Worm (Caenorhabditis elegans) whole organism, L2 larva: ENCODE results near the gene R02D5.10.

ENCODE experiments used
- C34F6.9 ChIP-seq: fragments of 150-350 bp; optimal IDR thresholded peaks from 2 replicates; lab custom pipeline; 2014; ENCODE audit warnings: missing biosample characterization, missing genetic modification characterization
- R02D3.7 ChIP-seq: fragments of 150-350 bp; optimal IDR thresholded peaks from 2 replicates; lab custom pipeline; 2014; ENCODE audit warnings: missing biosample characterization, missing genetic modification characterization
- Y55F3AM.14 ChIP-seq: fragments of 200-800 bp; sonication (Bioruptor generic); optimal IDR thresholded peaks from 2 replicates; lab custom pipeline; 2018; ENCODE audit warnings: mild to moderate bottlenecking, missing genetic modification characterization, missing compliant biosample characterization
- ZK546.5 ChIP-seq: sonication (generic microtip); optimal IDR thresholded peaks from 2 replicates; lab custom pipeline; 2017; ENCODE audit warnings: missing biosample characterization, missing genetic modification characterization
- alr-1 ChIP-seq: fragments of 150-350 bp; optimal IDR thresholded peaks from 2 replicates; lab custom pipeline; 2014; ENCODE audit warnings: missing biosample characterization, missing genetic modification characterization
- aly-2 ChIP-seq: fragments of 150-350 bp; optimal IDR thresholded peaks from 2 replicates; lab custom pipeline; 2014; ENCODE audit warnings: missing biosample characterization, missing genetic modification characterization
- ama-1 ChIP-seq: fragments of 150-350 bp; optimal IDR thresholded peaks from 2 replicates; lab custom pipeline; 2018; ENCODE audit warnings: inconsistent platforms
- blmp-1 ChIP-seq: sonication (generic microtip); optimal IDR thresholded peaks from 2 replicates; lab custom pipeline; 2017; ENCODE audit warnings: missing genetic modification characterization, mild to moderate bottlenecking, missing compliant biosample characterization, antibody characterized with exemption, moderate library complexity; ENCODE audit not compliant: insufficient read depth
- ceh-16 ChIP-seq: fragments of 150-350 bp; optimal IDR thresholded peaks from 2 replicates; lab custom pipeline; 2014; ENCODE audit warnings: missing biosample characterization, missing genetic modification characterization
- ceh-82 ChIP-seq: fragments of 150-350 bp; optimal IDR thresholded peaks from 2 replicates; lab custom pipeline; 2014; ENCODE audit warnings: missing biosample characterization, missing genetic modification characterization
- crh-2 ChIP-seq: sonication (generic microtip); optimal IDR thresholded peaks from 2 replicates; lab custom pipeline; 2017; ENCODE audit warnings: missing biosample characterization, missing genetic modification characterization
- dmd-4 ChIP-seq: sonication (generic microtip); optimal IDR thresholded peaks from 2 replicates; lab custom pipeline; 2017; ENCODE audit warnings: missing biosample characterization, missing genetic modification characterization
- egl-27 ChIP-seq: sonication (generic microtip); optimal IDR thresholded peaks from 3 replicates; lab custom pipeline; 2017; ENCODE audit warnings: missing biosample characterization, missing genetic modification reagents, missing genetic modification characterization
- elt-1 ChIP-seq: fragments of 150-350 bp; optimal IDR thresholded peaks from 2 replicates; lab custom pipeline; 2014; ENCODE audit warnings: missing biosample characterization, missing genetic modification characterization
- elt-3 ChIP-seq: sonication (generic microtip); optimal IDR thresholded peaks from 2 replicates; lab custom pipeline; 2017; ENCODE audit warnings: missing biosample characterization, missing genetic modification characterization
- gmeb-1 ChIP-seq: fragments of 150-350 bp; optimal IDR thresholded peaks from 2 replicates; lab custom pipeline; 2014; ENCODE audit warnings: missing biosample characterization, missing genetic modification characterization
- lin-11 ChIP-seq: fragments of 150-350 bp; sonication (generic microtip); optimal IDR thresholded peaks from 2 replicates; lab custom pipeline; 2014; ENCODE audit warnings: missing biosample characterization, missing genetic modification characterization, inconsistent platforms, mixed read lengths
- lin-13 ChIP-seq: fragments of 150-350 bp; optimal IDR thresholded peaks from 2 replicates; lab custom pipeline; 2014; ENCODE audit warnings: missing biosample characterization, missing genetic modification reagents, missing genetic modification characterization
- lsy-2 ChIP-seq, 2 experiments: fragments of 150-350 bp in 1 of 2; sonication (generic microtip) in 1 of 2; optimal IDR thresholded peaks; 2 replicates each; lab custom pipeline; 2014 to 2017; ENCODE audit warnings: missing biosample characterization in 2 of 2, missing genetic modification characterization in 2 of 2
- mab-5 ChIP-seq: fragments of 150-350 bp; optimal IDR thresholded peaks from 2 replicates; lab custom pipeline; 2014; ENCODE audit warnings: missing biosample characterization, missing genetic modification characterization
- mbf-1 ChIP-seq: sonication (generic microtip); optimal IDR thresholded peaks from 2 replicates; lab custom pipeline; 2017; ENCODE audit warnings: missing biosample characterization, missing genetic modification characterization
- mdl-1 ChIP-seq, 2 experiments: fragments of 150-350 bp in 1 of 2; sonication (generic microtip) in 1 of 2; optimal IDR thresholded peaks; 2 replicates each; lab custom pipeline; 2017; ENCODE audit warnings: missing biosample characterization in 2 of 2, missing genetic modification characterization in 2 of 2
- nhr-10 ChIP-seq: sonication (generic microtip); optimal IDR thresholded peaks from 2 replicates; lab custom pipeline; 2017; ENCODE audit warnings: missing biosample characterization, missing genetic modification characterization
- nhr-11 ChIP-seq: fragments of 150-350 bp; optimal IDR thresholded peaks from 2 replicates; lab custom pipeline; 2014; ENCODE audit warnings: missing biosample characterization, missing genetic modification characterization
- nhr-12 ChIP-seq: fragments of 150-350 bp; optimal IDR thresholded peaks from 2 replicates; lab custom pipeline; 2014; ENCODE audit warnings: missing biosample characterization, missing genetic modification characterization
- nhr-129 ChIP-seq: fragments of 150-350 bp; optimal IDR thresholded peaks from 2 replicates; lab custom pipeline; 2014; ENCODE audit warnings: missing biosample characterization, missing genetic modification characterization
- nhr-21 ChIP-seq: fragments of 150-350 bp; optimal IDR thresholded peaks from 2 replicates; lab custom pipeline; 2014; ENCODE audit warnings: missing biosample characterization, missing genetic modification characterization
- nhr-23 ChIP-seq: fragments of 150-350 bp; optimal IDR thresholded peaks from 2 replicates; lab custom pipeline; 2014; ENCODE audit warnings: missing biosample characterization, missing genetic modification reagents, missing genetic modification characterization
- nhr-237 ChIP-seq: fragments of 150-350 bp; optimal IDR thresholded peaks from 2 replicates; lab custom pipeline; 2014; ENCODE audit warnings: missing biosample characterization, missing genetic modification characterization
- nhr-25 ChIP-seq: fragments of 150-350 bp; sonication (generic microtip); optimal IDR thresholded peaks from 3 replicates; lab custom pipeline; 2014; ENCODE audit warnings: missing biosample characterization, missing genetic modification characterization
- nhr-6 ChIP-seq: fragments of 150-350 bp; optimal IDR thresholded peaks from 2 replicates; lab custom pipeline; 2014; ENCODE audit warnings: missing biosample characterization, missing genetic modification characterization
- nhr-77 ChIP-seq: fragments of 150-350 bp; optimal IDR thresholded peaks from 2 replicates; lab custom pipeline; 2014; ENCODE audit warnings: missing biosample characterization, missing genetic modification characterization
- skn-1 ChIP-seq: sonication (generic microtip); optimal IDR thresholded peaks from 2 replicates; lab custom pipeline; 2017; ENCODE audit warnings: missing biosample characterization, missing genetic modification characterization
- sma-3 ChIP-seq: sonication (generic microtip); optimal IDR thresholded peaks from 2 replicates; lab custom pipeline; 2016; ENCODE audit warnings: missing genetic modification reagents, missing genetic modification characterization, missing compliant biosample characterization
- sma-9 ChIP-seq, 2 experiments: fragments of 150-350 bp in 1 of 2; sonication (generic microtip) in 1 of 2; optimal IDR thresholded peaks; 2 replicates each; lab custom pipeline; 2014 to 2016; ENCODE audit warnings: missing genetic modification characterization in 2 of 2, mild to moderate bottlenecking in 1 of 2, missing biosample characterization in 1 of 2, missing compliant biosample characterization in 1 of 2, missing genetic modification reagents in 1 of 2, moderate library complexity in 1 of 2
- snpc-4 ChIP-seq: fragments of 150-350 bp; optimal IDR thresholded peaks from 2 replicates; lab custom pipeline; 2014; ENCODE audit warnings: missing biosample characterization, missing genetic modification characterization
- unc-55 ChIP-seq: fragments of 150-350 bp; sonication (generic microtip); optimal IDR thresholded peaks from 3 replicates; lab custom pipeline; 2014; ENCODE audit warnings: missing biosample characterization, missing genetic modification reagents, missing genetic modification characterization
- unc-62 ChIP-seq: fragments of 150-350 bp; optimal IDR thresholded peaks from 2 replicates; lab custom pipeline; 2014; ENCODE audit warnings: missing biosample characterization, missing genetic modification reagents, missing genetic modification characterization
- zag-1 ChIP-seq: fragments of 150-350 bp; optimal IDR thresholded peaks from 2 replicates; lab custom pipeline; 2014; ENCODE audit warnings: missing biosample characterization, missing genetic modification characterization
- ztf-1 ChIP-seq: fragments of 200-800 bp; sonication (Bioruptor generic); conservative IDR thresholded peaks from 2 replicates; pipeline ENCODE4 v1.3.6; 2022; ENCODE audit warnings: missing genetic modification characterization, missing compliant biosample characterization
- ztf-11 ChIP-seq: sonication (generic microtip); optimal IDR thresholded peaks from 2 replicates; lab custom pipeline; 2017; ENCODE audit warnings: missing biosample characterization, missing genetic modification characterization
- ztf-4 ChIP-seq: fragments of 150-350 bp; optimal IDR thresholded peaks from 2 replicates; lab custom pipeline; 2014; ENCODE audit warnings: missing biosample characterization, missing genetic modification characterization

The R02D5.10 gene

DNA sequence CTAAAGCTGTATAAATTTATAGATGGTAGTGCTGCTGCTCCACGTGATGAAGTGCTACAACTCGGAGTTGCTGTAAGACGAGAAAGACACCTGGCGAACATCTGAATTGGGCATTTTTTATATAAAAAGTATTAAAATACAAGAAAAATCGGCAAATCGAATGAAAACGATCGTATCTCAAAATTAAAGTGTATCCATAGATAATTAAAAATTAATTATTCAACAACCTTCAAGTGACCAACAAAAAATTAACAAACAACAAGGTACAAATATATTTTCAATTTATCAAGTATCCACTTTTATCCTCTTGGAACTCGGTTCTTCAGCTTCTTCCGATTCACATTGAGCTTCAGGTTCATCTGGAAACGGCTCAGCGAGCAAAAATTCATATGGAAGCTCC lies 37.2 kb downstream of the R02D5.10 start, which contains the start of gene R02D5.8:
Gene R02D5.8, minus strand, starts transcription at position 101 of the 400 bp plus-strand sequence.
- no peak for TF ChIP-seq R02D3.7 (tag; lab: Kevin White, UChicago)
- no peak for TF ChIP-seq alr-1
- TF ChIP-seq unc-62 (GFP tag; lab: Kevin White, UChicago) = no peak
- no peak for TF ChIP-seq mbf-1 (tag; lab: Kevin White, UChicago)
- TF ChIP-seq mdl-1 (tag; optimal IDR thresholded peaks at IDR 0.05; lab: Kevin White, UChicago) = no peak
- no peak for TF ChIP-seq lin-11
- no peak for TF ChIP-seq sma-3 (GFP tag; lab: Kevin White, UChicago)
- TF ChIP-seq egl-27 (tag; lab: Kevin White, UChicago) = no peak

- TF ChIP-seq C34F6.9 (tag; lab: Kevin White, UChicago) (no peak), nhr-237 (tag; lab: Kevin White, UChicago) (no peak), nhr-25 (no peak), nhr-23 (tag; lab: Kevin White, UChicago) (no peak), unc-62 (GFP tag; lab: Kevin White, UChicago) (no peak), mdl-1 (tag; optimal IDR thresholded peaks at IDR 0.05; lab: Kevin White, UChicago) (no peak), nhr-12 (tag; lab: Kevin White, UChicago) (no peak), elt-3 (tag; lab: Kevin White, UChicago) (no peak), aly-2 (tag; lab: Kevin White, UChicago) (no peak), nhr-21 (tag; lab: Kevin White, UChicago) (no peak), snpc-4 (no peak), nhr-10 (tag; lab: Kevin White, UChicago) (no peak), lsy-2 (tag; optimal IDR thresholded peaks at IDR 0.05; lab: Kevin White, UChicago) (no peak), skn-1 (tag; lab: Kevin White, UChicago) (no peak), ztf-4 (tag; lab: Kevin White, UChicago) (no peak)
These were observed 38.9 kb downstream of the R02D5.10 start, which contains the start of gene C53A5.17 for ce11 chrV:14521000-14521399. TSS of gene C53A5.17 (minus strand) at chrV:14521100.

- no peak for TF ChIP-seq ceh-16 (tag; lab: Kevin White, UChicago)
- no peak for TF ChIP-seq mdl-1 (tag; optimal IDR thresholded peaks at IDR 0.05; lab: Kevin White, UChicago)
- no peak for TF ChIP-seq Y55F3AM.14 (GFP tag; lab: Kevin White, UChicago)
- no peak for TF ChIP-seq lin-13 (GFP tag; lab: Kevin White, UChicago)
- TF ChIP-seq mbf-1 (tag; lab: Kevin White, UChicago) = no peak
- TF ChIP-seq R02D3.7 (tag; lab: Kevin White, UChicago) = no peak
- TF ChIP-seq blmp-1 = no peak
- TF ChIP-seq, all 48 proteins: peak for 0
These were observed 40.4 kb downstream of the R02D5.10 start, which contains the start of gene C53A5.16 for ce11 chrV:14522514-14522913. TSS of gene C53A5.16 (minus strand) at chrV:14522614.

- no peak for TF ChIP-seq elt-1 (tag; lab: Kevin White, UChicago)
- TF ChIP-seq crh-2 (tag; lab: Kevin White, UChicago) = no peak
- TF ChIP-seq ceh-16 (tag; lab: Kevin White, UChicago) = no peak
- TF ChIP-seq sma-9 (GFP tag; optimal IDR thresholded peaks at IDR 0.05; lab: Kevin White, UChicago) = no peak
- no peak for TF ChIP-seq sma-9 (tag; optimal IDR thresholded peaks at IDR 0.05; lab: Kevin White, UChicago)
- TF ChIP-seq zag-1 (tag; lab: Kevin White, UChicago) = no peak
- no peak for TF ChIP-seq ztf-11 (tag; lab: Kevin White, UChicago)
- TF ChIP-seq nhr-23 (tag; lab: Kevin White, UChicago) = no peak
- TF ChIP-seq nhr-77 (tag; lab: Kevin White, UChicago) = no peak
These were observed 41.0 kb downstream of the R02D5.10 start, which contains the start of gene C53A5.2 for ce11 chrV:14523105-14523504. TSS of gene C53A5.2 (minus strand) at chrV:14523205.

- TF ChIP-seq mab-5 (tag; lab: Kevin White, UChicago) (no peak), unc-55 (GFP tag; lab: Kevin White, UChicago) (peak; percentile 74), ztf-11 (tag; lab: Kevin White, UChicago) (no peak), ztf-1 (GFP tag; lab: Robert Waterston, UW) (no peak), gmeb-1 (tag; lab: Kevin White, UChicago) (peak; percentile 17), dmd-4 (tag; lab: Kevin White, UChicago) (no peak), nhr-12 (tag; lab: Kevin White, UChicago) (no peak), unc-62 (GFP tag; lab: Kevin White, UChicago) (no peak), nhr-11 (tag; lab: Kevin White, UChicago) (no peak), C34F6.9 (tag; lab: Kevin White, UChicago) (peak; percentile 23), R02D3.7 (tag; lab: Kevin White, UChicago) (no peak), lin-11 (no peak), ama-1 (no peak), sma-9 (GFP tag; optimal IDR thresholded peaks at IDR 0.05; lab: Kevin White, UChicago) (no peak), sma-9 (tag; optimal IDR thresholded peaks at IDR 0.05; lab: Kevin White, UChicago) (no peak), nhr-129 (tag; lab: Kevin White, UChicago) (peak; percentile 34), lsy-2 (tag; optimal IDR thresholded peaks at IDR 0.05; lab: Kevin White, UChicago) (peak in 1 of 2 experiments; percentile 52), nhr-6 (tag; lab: Kevin White, UChicago) (no peak), ZK546.5 (tag; lab: Kevin White, UChicago) (no peak), ceh-82 (tag; lab: Kevin White, UChicago) (no peak), elt-1 (tag; lab: Kevin White, UChicago) (no peak), blmp-1 (no peak)
These were observed 41.9 kb downstream of the R02D5.10 start, which contains the start of gene ril-1 for ce11 chrV:14523788-14524582. TSS of gene ril-1 (minus strand) at chrV:14524129.
